Worm (Caenorhabditis elegans): Measurements from ENCODE around the gene math-3.

DNA sequence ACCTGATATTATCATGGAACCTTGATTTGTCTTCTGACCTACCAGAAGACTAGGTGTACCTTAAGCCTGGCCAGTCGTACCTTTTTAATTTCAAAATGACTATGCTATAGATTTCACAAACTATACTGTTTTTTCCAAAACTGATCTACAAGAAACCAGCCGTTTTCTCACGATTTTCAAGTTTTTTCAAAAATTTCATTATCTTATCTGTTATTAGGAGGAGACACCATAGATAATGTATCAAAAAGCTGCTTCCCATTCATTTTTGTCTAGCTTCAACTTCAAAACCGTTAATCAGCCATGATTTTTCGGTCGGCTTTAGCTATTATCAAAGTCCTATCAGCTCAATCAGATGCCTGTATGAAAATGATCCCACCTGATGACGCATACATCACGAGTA lies 29.4 kb upstream of the math-3 start, which contains the start of gene F36H5.12:
- TF ChIP-seq ref-1 (GFP tag; conservative IDR thresholded peaks at IDR 0.05) (no peak), cog-1 (tag; optimal IDR thresholded peaks at IDR 0.05) (no peak), flt-1 (GFP tag; IDR thresholded peaks at IDR 0.05) (no peak), klf-2 (GFP tag; conservative IDR thresholded peaks at IDR 0.05) (no peak), med-1 (GFP tag; optimal IDR thresholded peaks at IDR 0.05; ENCODE audit: insufficient read depth) (no peak), ztf-23 (GFP tag; IDR thresholded peaks at IDR 0.05) (no peak)

Data from whole organism, midembryonic.